Worm (Caenorhabditis elegans) whole organism, L1 larva: ENCODE results near the gene W09G10.9.

Source experiments
- C04F5.9 ChIP-seq: sonication (generic microtip); optimal IDR thresholded peaks from 2 replicates; lab custom pipeline; 2016; ENCODE audit warnings: missing genetic modification characterization, missing compliant biosample characterization
- C16A3.4 ChIP-seq: fragments of 150-350 bp; optimal IDR thresholded peaks from 2 replicates; lab custom pipeline; 2014; ENCODE audit warnings: missing biosample characterization, missing genetic modification characterization
- Y116A8C.19 ChIP-seq: sonication (generic microtip); optimal IDR thresholded peaks from 2 replicates; lab custom pipeline; 2016; ENCODE audit warnings: missing compliant biosample characterization, missing genetic modification characterization, borderline replicate concordance
- aly-2 ChIP-seq: fragments of 150-350 bp; optimal IDR thresholded peaks from 2 replicates; lab custom pipeline; 2014; ENCODE audit warnings: missing biosample characterization, missing genetic modification characterization
- blmp-1 ChIP-seq: fragments of 150-350 bp; optimal IDR thresholded peaks from 2 replicates; lab custom pipeline; 2014; ENCODE audit warnings: missing biosample characterization, missing genetic modification characterization
- ceh-8 ChIP-seq: fragments of 200-800 bp; sonication (Bioruptor generic); optimal IDR thresholded peaks from 2 replicates; lab custom pipeline; 2018; ENCODE audit warnings: mild to moderate bottlenecking, missing genetic modification characterization, moderate library complexity, missing compliant biosample characterization
- ceh-82 ChIP-seq, 3 experiments: fragments of 150-350 bp in 1 of 3; sonication (generic microtip) in 2 of 3; optimal IDR thresholded peaks; 2 replicates each; lab custom pipeline; 2014 to 2017; ENCODE audit warnings: missing biosample characterization in 3 of 3, missing genetic modification characterization in 3 of 3
- dpl-1 ChIP-seq, 3 experiments: fragments of 150-350 bp in 2 of 3; sonication (generic microtip) in 1 of 3; optimal IDR thresholded peaks; 2 replicates each; lab custom pipeline; 2014 to 2017; ENCODE audit warnings: missing biosample characterization in 3 of 3, missing genetic modification characterization in 3 of 3, missing genetic modification reagents in 3 of 3
- dsc-1 ChIP-seq: sonication (generic microtip); optimal IDR thresholded peaks from 2 replicates; lab custom pipeline; 2016; ENCODE audit warnings: mild to moderate bottlenecking, missing genetic modification characterization, missing compliant biosample characterization
- efl-1 ChIP-seq, 4 experiments: fragments of 150-350 bp; optimal IDR thresholded peaks in 3 of 4; peaks in 1 of 4; 1 replicate in 1 of 4; 2 replicates in 3 of 4; lab custom pipeline; 2014; ENCODE audit warnings: missing biosample characterization in 2 of 4, missing genetic modification characterization in 2 of 4, missing genetic modification reagents in 2 of 4
- egl-13 ChIP-seq: sonication (generic microtip); optimal IDR thresholded peaks from 2 replicates; lab custom pipeline; 2016; ENCODE audit warnings: missing genotype, missing genetic modification reagents, missing genetic modification characterization, missing compliant biosample characterization
- elt-3 ChIP-seq, 6 experiments: fragments of 150-350 bp in 1 of 6; sonication (generic microtip); optimal IDR thresholded peaks; 2 replicates each; lab custom pipeline; 2017 to 2018; ENCODE audit warnings: missing biosample characterization in 6 of 6, missing genetic modification characterization in 6 of 6, inconsistent platforms in 1 of 6
- ets-5 ChIP-seq: fragments of 200-800 bp; sonication (Bioruptor generic); IDR thresholded peaks from 2 replicates; pipeline ENCODE4 v1.3.6; 2022; ENCODE audit warnings: missing genetic modification characterization, missing compliant biosample characterization
- fkh-10 ChIP-seq: sonication (generic microtip); optimal IDR thresholded peaks from 2 replicates; lab custom pipeline; 2017; ENCODE audit warnings: missing biosample characterization, missing genetic modification reagents, missing genetic modification characterization
- fkh-4 ChIP-seq: sonication (generic microtip); optimal IDR thresholded peaks from 2 replicates; lab custom pipeline; 2016; ENCODE audit warnings: missing compliant biosample characterization, missing genetic modification characterization, borderline replicate concordance
- fos-1 ChIP-seq: fragments of 150-350 bp; optimal IDR thresholded peaks from 2 replicates; lab custom pipeline; 2014; ENCODE audit warnings: missing biosample characterization, missing genetic modification characterization
- grh-1 ChIP-seq: fragments of 200-800 bp; sonication (Bioruptor generic); IDR thresholded peaks from 2 replicates; pipeline ENCODE4 v1.3.6; 2022; ENCODE audit warnings: missing genetic modification reagents, missing genetic modification characterization, missing compliant biosample characterization
- hlh-17 ChIP-seq: fragments of 200-800 bp; sonication (Bioruptor generic); optimal IDR thresholded peaks from 2 replicates; lab custom pipeline; 2018; ENCODE audit warnings: missing genetic modification characterization, mild to moderate bottlenecking, missing compliant biosample characterization, moderate library complexity, borderline replicate concordance
- lin-13 ChIP-seq: fragments of 150-350 bp; optimal IDR thresholded peaks from 2 replicates; lab custom pipeline; 2014; ENCODE audit warnings: missing biosample characterization, missing genetic modification reagents, missing genetic modification characterization
- lin-14 ChIP-seq: fragments of 200-800 bp; sonication (Bioruptor generic); optimal IDR thresholded peaks from 2 replicates; lab custom pipeline; 2018; ENCODE audit warnings: mild to moderate bottlenecking, missing genetic modification characterization, moderate library complexity, missing compliant biosample characterization
- lin-35 ChIP-seq, 2 experiments: fragments of 150-350 bp; optimal IDR thresholded peaks; 2 replicates each; lab custom pipeline; 2014; ENCODE audit warnings: missing biosample characterization in 2 of 2, missing genetic modification characterization in 2 of 2, missing genetic modification reagents in 2 of 2
- lsy-2 ChIP-seq, 2 experiments: fragments of 150-350 bp; optimal IDR thresholded peaks; 2 replicates each; lab custom pipeline; 2014; ENCODE audit warnings: missing biosample characterization in 2 of 2, missing genetic modification characterization in 2 of 2
- mdl-1 ChIP-seq, 2 experiments: fragments of 150-350 bp; optimal IDR thresholded peaks; 2 replicates each; lab custom pipeline; 2014 to 2017; ENCODE audit warnings: missing biosample characterization in 2 of 2, missing genetic modification characterization in 2 of 2, inconsistent platforms in 1 of 2
- mep-1 ChIP-seq: fragments of 150-350 bp; optimal IDR thresholded peaks from 2 replicates; lab custom pipeline; 2014; ENCODE audit warnings: missing biosample characterization, missing genetic modification characterization
- nhr-19 ChIP-seq: fragments of 200-800 bp; sonication (Bioruptor generic); conservative IDR thresholded peaks from 2 replicates; pipeline ENCODE4 v1.3.6; 2022; ENCODE audit warnings: missing genetic modification characterization, missing compliant biosample characterization
- nhr-20 ChIP-seq: sonication (generic microtip); optimal IDR thresholded peaks from 2 replicates; lab custom pipeline; 2016; ENCODE audit warnings: mild to moderate bottlenecking, missing genetic modification characterization, missing compliant biosample characterization
- nhr-237 ChIP-seq: fragments of 150-350 bp; optimal IDR thresholded peaks from 2 replicates; lab custom pipeline; 2014; ENCODE audit warnings: missing biosample characterization, missing genetic modification characterization
- nhr-47 ChIP-seq: sonication (generic microtip); optimal IDR thresholded peaks from 2 replicates; lab custom pipeline; 2016; ENCODE audit warnings: mild to moderate bottlenecking, missing genetic modification characterization, moderate library complexity, missing compliant biosample characterization
- nhr-71 ChIP-seq: sonication (generic microtip); optimal IDR thresholded peaks from 2 replicates; lab custom pipeline; 2016; ENCODE audit warnings: mild to moderate bottlenecking, missing genetic modification characterization, moderate library complexity, missing compliant biosample characterization
- nhr-77 ChIP-seq: fragments of 150-350 bp; optimal IDR thresholded peaks from 2 replicates; lab custom pipeline; 2014; ENCODE audit warnings: missing biosample characterization, missing genetic modification characterization
- nhr-84 ChIP-seq: sonication (generic microtip); optimal IDR thresholded peaks from 2 replicates; lab custom pipeline; 2017; ENCODE audit warnings: missing biosample characterization, missing genetic modification characterization
- nhr-85 ChIP-seq: sonication (generic microtip); peaks from one replicate; lab custom pipeline; 2016; ENCODE audit warnings: missing genetic modification characterization, inconsistent platforms, missing compliant biosample characterization
- nhr-90 ChIP-seq: sonication (generic microtip); optimal IDR thresholded peaks from 2 replicates; lab custom pipeline; 2016; ENCODE audit warnings: mild to moderate bottlenecking, missing genetic modification characterization, missing compliant biosample characterization; ENCODE audit not compliant: poor library complexity
- pax-3 ChIP-seq: fragments of 200-800 bp; sonication (Bioruptor generic); optimal IDR thresholded peaks from 2 replicates; lab custom pipeline; 2018; ENCODE audit warnings: mild to moderate bottlenecking, missing genetic modification characterization, moderate library complexity, missing compliant biosample characterization
- pqm-1 ChIP-seq: sonication (generic microtip); optimal IDR thresholded peaks from 3 replicates; lab custom pipeline; 2017; ENCODE audit warnings: missing biosample characterization, missing genetic modification characterization
- rnt-1 ChIP-seq: sonication (generic microtip); optimal IDR thresholded peaks from 2 replicates; lab custom pipeline; 2016; ENCODE audit warnings: mild to moderate bottlenecking, missing genetic modification characterization, moderate library complexity, missing compliant biosample characterization
- snpc-4 ChIP-seq: fragments of 150-350 bp; optimal IDR thresholded peaks from 2 replicates; lab custom pipeline; 2014; ENCODE audit warnings: missing biosample characterization, missing genetic modification characterization
- snu-23 ChIP-seq: sonication (generic microtip); optimal IDR thresholded peaks from 2 replicates; lab custom pipeline; 2016; ENCODE audit warnings: missing genetic modification characterization, missing compliant biosample characterization
- swsn-7 ChIP-seq: sonication (generic microtip); optimal IDR thresholded peaks from 2 replicates; lab custom pipeline; 2016; ENCODE audit warnings: missing genetic modification characterization, missing compliant biosample characterization
- tbx-2 ChIP-seq: sonication (generic microtip); optimal IDR thresholded peaks from 2 replicates; lab custom pipeline; 2016; ENCODE audit warnings: missing genetic modification characterization, missing compliant biosample characterization
- unc-130 ChIP-seq: fragments of 150-350 bp; optimal IDR thresholded peaks from 2 replicates; lab custom pipeline; 2017; ENCODE audit warnings: missing biosample characterization, missing genetic modification characterization, inconsistent platforms
- unc-86 ChIP-seq: sonication (generic microtip); optimal IDR thresholded peaks from 2 replicates; lab custom pipeline; 2016; ENCODE audit warnings: missing genetic modification characterization, missing compliant biosample characterization
- unc-98 ChIP-seq: fragments of 200-800 bp; sonication (Bioruptor generic); IDR thresholded peaks from 2 replicates; pipeline ENCODE4 v1.3.6; 2022; ENCODE audit warnings: missing genetic modification characterization, missing compliant biosample characterization
- vab-15 ChIP-seq: sonication (generic microtip); optimal IDR thresholded peaks from 2 replicates; lab custom pipeline; 2017; ENCODE audit warnings: missing genotype, mild to moderate bottlenecking, missing genetic modification characterization, missing compliant biosample characterization
- zag-1 ChIP-seq: fragments of 150-350 bp; optimal IDR thresholded peaks from 2 replicates; lab custom pipeline; 2014; ENCODE audit warnings: missing biosample characterization, missing genetic modification characterization
- zip-4 ChIP-seq: fragments of 200-800 bp; sonication (Bioruptor generic); optimal IDR thresholded peaks from 2 replicates; lab custom pipeline; 2018; ENCODE audit warnings: mild to moderate bottlenecking, missing genetic modification characterization, moderate library complexity, missing compliant biosample characterization

The W09G10.9 gene

DNA sequence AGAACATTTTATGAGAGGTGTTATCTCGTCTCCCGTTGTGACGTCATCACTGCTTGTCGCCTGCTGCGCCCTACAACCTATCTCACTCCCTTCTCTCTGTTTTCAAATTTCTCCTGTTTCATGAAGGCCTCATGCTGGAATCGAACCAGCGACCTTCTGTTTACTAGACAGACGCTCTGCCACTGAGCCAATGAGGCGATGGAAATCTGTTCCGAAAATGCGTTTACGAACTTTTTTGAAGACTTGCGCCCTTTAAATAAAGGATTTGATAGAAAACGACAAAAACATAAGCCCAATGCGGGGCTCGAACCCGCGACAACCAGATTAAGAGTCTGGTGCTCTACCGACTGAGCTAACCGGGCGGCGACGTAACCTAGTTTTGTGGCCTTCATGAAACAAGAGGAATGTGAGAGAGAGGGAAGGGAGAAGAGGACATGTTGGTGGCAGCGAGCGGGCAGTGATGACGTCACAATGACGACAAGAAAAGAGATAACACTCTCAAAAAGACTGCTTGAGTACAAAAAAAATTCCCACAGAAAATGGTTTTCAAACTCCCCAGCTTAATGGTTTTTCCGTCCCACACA is 2.5 kb upstream of the W09G10.9 start, which contains the start of gene clec-126 (continued):
- TF ChIP-seq nhr-85 (tag; lab: Kevin White, UChicago) (peak; percentile 82), fkh-10 (peak; percentile 10), unc-98 (GFP tag; lab: Robert Waterston, UW) (no peak), nhr-90 (peak; percentile 90), zip-4 (GFP tag; lab: Kevin White, UChicago) (no peak), ets-5 (no peak), lin-14 (GFP tag; lab: Kevin White, UChicago) (peak; percentile 76), elt-3 (tag; optimal IDR thresholded peaks at IDR 0.05; lab: Kevin White, UChicago) (peak in 2 of 6 experiments; percentile 2 to 40), vab-15 (no peak), mdl-1 (tag; optimal IDR thresholded peaks at IDR 0.05; lab: Kevin White, UChicago) (peak in 1 of 2 experiments; percentile 50), grh-1 (GFP tag; lab: Robert Waterston, UW) (peak; percentile 7; the same call in 1 of the 2 replicates), nhr-237 (no peak), unc-130 (tag; lab: Kevin White, UChicago) (no peak), pax-3 (tag; lab: Kevin White, UChicago) (no peak), nhr-71 (peak; percentile 81), zag-1 (no peak), fos-1 (peak; percentile 53), blmp-1 (tag; lab: Kevin White, UChicago) (peak; percentile 40), nhr-84 (no peak), ceh-8 (GFP tag; lab: Kevin White, UChicago) (peak; percentile 4), swsn-7 (tag; lab: Kevin White, UChicago) (peak; percentile 65), C16A3.4 (tag; lab: Kevin White, UChicago) (peak; percentile 57), Y116A8C.19 (tag; lab: Kevin White, UChicago) (no peak), dsc-1 (peak; percentile 62), pqm-1 (no peak), nhr-77 (tag; lab: Kevin White, UChicago) (peak; percentile 69), aly-2 (tag; lab: Kevin White, UChicago) (no peak), lin-35 (GFP tag; optimal IDR thresholded peaks at IDR 0.05; lab: Kevin White, UChicago) (peak; percentile 30 to 76), nhr-20 (tag; lab: Kevin White, UChicago) (peak; percentile 75), tbx-2 (tag; lab: Kevin White, UChicago) (peak; percentile 65), hlh-17 (GFP tag; lab: Kevin White, UChicago) (no peak)

DNA sequence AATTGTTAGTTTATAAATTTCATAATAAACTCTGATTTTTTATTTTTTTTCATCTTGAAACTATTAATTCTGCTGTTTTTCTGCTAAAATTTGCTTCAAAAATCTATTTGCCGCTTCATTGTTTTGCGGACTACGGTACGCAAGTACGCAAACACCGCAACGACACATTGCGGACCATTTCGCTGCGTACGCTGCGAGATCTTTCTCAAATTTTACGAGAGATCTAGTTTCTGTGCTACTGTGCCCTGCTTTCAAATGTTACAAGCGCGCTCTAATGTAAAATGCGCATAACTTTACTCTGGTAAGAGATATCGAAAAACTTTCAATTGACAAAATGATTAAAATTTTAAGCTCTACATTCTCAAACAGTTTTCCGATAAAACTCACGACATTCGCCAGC is 1.9 kb downstream of the W09G10.9 start:
- TF ChIP-seq mep-1 (tag; lab: Kevin White, UChicago) (peak; percentile 45), ceh-82 (tag; optimal IDR thresholded peaks at IDR 0.05; lab: Kevin White, UChicago) (peak in 2 of 3 experiments; percentile 50 to 54), dpl-1 (GFP tag; optimal IDR thresholded peaks at IDR 0.05; lab: Kevin White, UChicago) (peak; percentile 47 to 73 (median 67)), C04F5.9 (tag; lab: Kevin White, UChicago) (peak; percentile 68), nhr-77 (tag; lab: Kevin White, UChicago) (peak; percentile 87), lin-13 (GFP tag; lab: Kevin White, UChicago) (peak; percentile 61), nhr-85 (tag; lab: Kevin White, UChicago) (peak; percentile 70), C16A3.4 (tag; lab: Kevin White, UChicago) (peak; percentile 51), blmp-1 (tag; lab: Kevin White, UChicago) (peak; percentile 15), dsc-1 (peak; percentile 58), efl-1 (optimal IDR thresholded peaks at IDR 0.05; lab: Kevin White, UChicago) (peak; percentile 71 to 79), efl-1 (GFP tag; optimal IDR thresholded peaks at IDR 0.05 in 1 of 2; lab: Kevin White, UChicago) (peak; percentile 66 to 97), snu-23 (GFP tag; lab: Kevin White, UChicago) (peak; percentile 85), nhr-20 (tag; lab: Kevin White, UChicago) (peak; percentile 79), mdl-1 (tag; optimal IDR thresholded peaks at IDR 0.05; lab: Kevin White, UChicago) (peak in 1 of 2 experiments; percentile 27), grh-1 (GFP tag; lab: Robert Waterston, UW) (peak; percentile 83), rnt-1 (tag; lab: Kevin White, UChicago) (peak; percentile 73), fkh-4 (tag; lab: Kevin White, UChicago) (peak; percentile 18), egl-13 (tag; lab: Kevin White, UChicago) (peak; percentile 45), lsy-2 (tag; optimal IDR thresholded peaks at IDR 0.05; lab: Kevin White, UChicago) (peak; percentile 94 to 97), lin-35 (GFP tag; optimal IDR thresholded peaks at IDR 0.05; lab: Kevin White, UChicago) (peak; percentile 67 to 75), nhr-237 (peak; percentile 34), lin-14 (GFP tag; lab: Kevin White, UChicago) (peak; percentile 81), swsn-7 (tag; lab: Kevin White, UChicago) (peak; percentile 73), unc-98 (GFP tag; lab: Robert Waterston, UW) (peak; percentile 57; the same call in 1 of the 2 replicates), nhr-19 (GFP tag; lab: Robert Waterston, UW) (peak; percentile 88), fos-1 (peak; percentile 25), fkh-10 (peak; percentile 43), nhr-90 (peak; percentile 40), tbx-2 (tag; lab: Kevin White, UChicago) (peak; percentile 74), pax-3 (tag; lab: Kevin White, UChicago) (peak; percentile 77), unc-86 (tag; lab: Kevin White, UChicago) (peak; percentile 57), nhr-47 (tag; lab: Kevin White, UChicago) (peak; percentile 84), snpc-4 (tag; lab: Kevin White, UChicago) (peak; percentile 13)
